Fruit fly (Drosophila melanogaster): ENCODE data around the gene CG43673.

Gene CG43673

dm6 chrX:15738890-15739550, 39.9 kb upstream of the CG43673 start, which contains the start of the genes CG11679 and CG8206 (continued):
- TF ChIP-seq CG15601 (tag; optimal IDR thresholded peaks at IDR 0.05) (no peak), Hr78 (GFP tag; optimal IDR thresholded peaks at IDR 0.05) (no peak), tll (GFP tag; optimal IDR thresholded peaks at IDR 0.05) (peak in 1 of 2 experiments; percentile 36), CG1233 (GFP tag; optimal IDR thresholded peaks at IDR 0.05) (no peak), Med (GFP tag) (peak; percentile 91), CG9437 (GFP tag; optimal IDR thresholded peaks at IDR 0.05) (no peak), Fer2 (tag; optimal IDR thresholded peaks at IDR 0.05) (no peak), en (GFP tag; optimal IDR thresholded peaks at IDR 0.05) (no peak), CG15479 (GFP tag; optimal IDR thresholded peaks at IDR 0.05) (peak; percentile 47), Fer1 (GFP tag; optimal IDR thresholded peaks at IDR 0.05) (peak; percentile 36), mld (GFP tag; IDR thresholded peaks at IDR 0.05; ENCODE audit: partially characterized antibody) (no peak), CG2120 (GFP tag; optimal IDR thresholded peaks at IDR 0.05) (peak; percentile 66), Hsf (GFP tag; optimal IDR thresholded peaks at IDR 0.05) (peak; percentile 2), CG3847 (GFP tag; IDR thresholded peaks at IDR 0.05) (0 out of 2 replicates have a peak, but pooled peaks have one; percentile 24), CG11085 (GFP tag; IDR thresholded peaks at IDR 0.05) (no peak), bigmax (GFP tag; optimal IDR thresholded peaks at IDR 0.05) (no peak), mam (GFP tag; optimal IDR thresholded peaks at IDR 0.05) (peak; percentile 66), CG11398 (GFP tag; optimal IDR thresholded peaks at IDR 0.05) (no peak), lola (GFP tag; optimal IDR thresholded peaks at IDR 0.05) (peak in 1 of 3 experiments; percentile 27), aop (GFP tag; IDR thresholded peaks at IDR 0.05) (no peak), Myb (GFP tag; optimal IDR thresholded peaks at IDR 0.05) (peak; percentile 83), trem (tag; optimal IDR thresholded peaks at IDR 0.05) (peak; percentile 49), Rfx (GFP tag; IDR thresholded peaks at IDR 0.05) (peak; percentile 72), CoRest (tag; optimal IDR thresholded peaks at IDR 0.05) (peak; percentile 59), CG4820 (GFP tag; optimal IDR thresholded peaks at IDR 0.05) (peak; percentile 35), Scr (GFP tag; IDR thresholded peaks at IDR 0.05; ENCODE audit: partially characterized antibody) (peak; percentile 54), CG30403 (GFP tag; optimal IDR thresholded peaks at IDR 0.05) (peak; percentile 53), CG9727 (GFP tag; optimal IDR thresholded peaks at IDR 0.05) (peak; percentile 20), CG1603 (tag; optimal IDR thresholded peaks at IDR 0.05) (peak; percentile 62), CG10209 (GFP tag; optimal IDR thresholded peaks at IDR 0.05) (peak; percentile 16), Fer3 (tag; optimal IDR thresholded peaks at IDR 0.05) (peak; percentile 3), zfh1 (GFP tag; IDR thresholded peaks at IDR 0.05) (0 out of 3 replicates have a peak, but pooled peaks have one; percentile 42), CG7786 (GFP tag; optimal IDR thresholded peaks at IDR 0.05) (peak; percentile 54), CG30020 (tag; optimal IDR thresholded peaks at IDR 0.05) (peak; percentile 31), CG2678 (tag; optimal IDR thresholded peaks at IDR 0.05) (peak; percentile 60), CG3281 (GFP tag; optimal IDR thresholded peaks at IDR 0.05) (peak; percentile 15), tgo (GFP tag; IDR thresholded peaks at IDR 0.05) (peak; percentile 45; the same call in 1 of the 3 replicates), CG9609 (GFP tag; optimal IDR thresholded peaks at IDR 0.05) (peak; percentile 37), CG4360 (GFP tag; IDR thresholded peaks at IDR 0.05) (no peak), chm (GFP tag; IDR thresholded peaks at IDR 0.05) (no peak), CG10654 (GFP tag; optimal IDR thresholded peaks at IDR 0.05) (no peak), Xbp1 (GFP tag; optimal IDR thresholded peaks at IDR 0.05) (peak; percentile 48), CG16813 (GFP tag; IDR thresholded peaks at IDR 0.05; ENCODE audit: partially characterized antibody) (peak; percentile 39; the same call in 2 of the 3 replicates), Lpt (GFP tag; optimal IDR thresholded peaks at IDR 0.05) (no peak), CG34376 (GFP tag; optimal IDR thresholded peaks at IDR 0.05) (peak; percentile 40), Nf-YA (GFP tag; IDR thresholded peaks at IDR 0.05) (no peak), CG1602 (GFP tag; optimal IDR thresholded peaks at IDR 0.05) (no peak), CG12942 (GFP tag; optimal IDR thresholded peaks at IDR 0.05) (peak; percentile 18), CG31388 (GFP tag; optimal IDR thresholded peaks at IDR 0.05) (no peak)
